Fruit fly (Drosophila melanogaster) S2 (cell line): ENCODE measurements around the gene CG15286.

ENCODE experiments used
- CG8478 ChIP-seq: fragments of >200 bp; optimal IDR thresholded peaks from 2 replicates; lab custom pipeline; 2018
- CTCF ChIP-seq, 2 experiments: fragments of >200 bp; optimal IDR thresholded peaks; 2 replicates each; lab custom pipeline; 2018

DNA sequence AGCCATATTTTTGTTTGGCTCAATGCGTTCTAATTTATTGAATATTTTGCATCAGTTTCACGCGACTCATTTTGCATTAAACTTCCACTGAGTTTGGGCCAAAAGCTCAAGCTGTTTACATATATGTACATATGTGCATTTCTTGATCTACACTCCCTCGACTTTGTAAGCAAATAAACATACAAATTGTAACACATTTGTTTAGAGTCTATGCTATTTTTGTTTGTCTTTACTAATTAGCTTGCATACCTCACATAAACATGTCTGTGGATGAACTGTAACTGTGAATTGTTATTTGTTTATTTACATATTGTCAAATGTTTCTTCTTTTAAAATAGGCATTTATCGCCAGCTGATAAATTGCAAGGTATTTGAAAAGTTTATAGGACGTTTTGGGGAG is 30.5 kb upstream of the CG15286 start:
- TF ChIP-seq CTCF (optimal IDR thresholded peaks at IDR 0.05; lab: Kevin White, UChicago), result no peak
- no peak for TF ChIP-seq CG8478 (lab: Kevin White, UChicago)
